Worm (Caenorhabditis elegans): ENCODE data around the gene mct-3.

Gene mct-3

ce11 chrX:13893256-13893655 is 40.5 kb downstream of the mct-3 start, which contains the start of gene sra-37:
Gene sra-37 (minus strand): TSS chrX:13893356.
- no peak for TF ChIP-seq pha-4 (tag; optimal IDR thresholded peaks at IDR 0.05)
- no peak for TF ChIP-seq nhr-25 (tag; optimal IDR thresholded peaks at IDR 0.05)
- no peak for TF ChIP-seq skn-1 (tag; optimal IDR thresholded peaks at IDR 0.05)
- no peak for TF ChIP-seq nfya-1 (tag; optimal IDR thresholded peaks at IDR 0.05; ENCODE audit: insufficient read depth)
- no peak for TF ChIP-seq R02D3.7 (tag; optimal IDR thresholded peaks at IDR 0.05)
- TF ChIP-seq lin-39 (tag; optimal IDR thresholded peaks at IDR 0.05): no peak
- TF ChIP-seq unc-39 (tag; optimal IDR thresholded peaks at IDR 0.05): no peak
- no peak for TF ChIP-seq nhr-28 (tag; optimal IDR thresholded peaks at IDR 0.05)
- TF ChIP-seq fkh-10 (GFP tag; optimal IDR thresholded peaks at IDR 0.05): no peak
- no peak for TF ChIP-seq zag-1 (tag; optimal IDR thresholded peaks at IDR 0.05)
- no peak for TF ChIP-seq nhr-11 (tag; optimal IDR thresholded peaks at IDR 0.05)
- no peak for TF ChIP-seq nhr-77 (tag; optimal IDR thresholded peaks at IDR 0.05)
- no peak for TF ChIP-seq mml-1 (tag; optimal IDR thresholded peaks at IDR 0.05)
- no peak for TF ChIP-seq nhr-76 (tag; optimal IDR thresholded peaks at IDR 0.05)
- TF ChIP-seq ama-1 (optimal IDR thresholded peaks at IDR 0.05): no peak
- TF ChIP-seq elt-2 (tag; optimal IDR thresholded peaks at IDR 0.05): no peak
- no peak for TF ChIP-seq ztf-11 (tag; optimal IDR thresholded peaks at IDR 0.05)

ce11 chrX:13900047-13900446 is 47.3 kb downstream of the mct-3 start, which contains the start of gene sra-38:
Gene sra-38 (minus strand): TSS chrX:13900147.
- TF ChIP-seq ceh-16 (tag; optimal IDR thresholded peaks at IDR 0.05) (no peak), sea-2 (GFP tag; optimal IDR thresholded peaks at IDR 0.05) (no peak), eor-1 (tag; optimal IDR thresholded peaks at IDR 0.05) (no peak), nhr-76 (tag; optimal IDR thresholded peaks at IDR 0.05) (no peak), unc-62 (GFP tag; optimal IDR thresholded peaks at IDR 0.05) (no peak), mdl-1 (tag; optimal IDR thresholded peaks at IDR 0.05) (no peak), mml-1 (tag; optimal IDR thresholded peaks at IDR 0.05) (no peak), ama-1 (optimal IDR thresholded peaks at IDR 0.05) (no peak), hmg-11 (tag; optimal IDR thresholded peaks at IDR 0.05) (no peak), nhr-77 (tag; optimal IDR thresholded peaks at IDR 0.05) (no peak), ztf-11 (tag; optimal IDR thresholded peaks at IDR 0.05) (no peak), ZK546.5 (tag; optimal IDR thresholded peaks at IDR 0.05) (no peak), lsy-12 (tag; optimal IDR thresholded peaks at IDR 0.05) (no peak), pqm-1 (tag; optimal IDR thresholded peaks at IDR 0.05) (no peak), ceh-9 (tag; optimal IDR thresholded peaks at IDR 0.05) (no peak), nhr-67 (tag; optimal IDR thresholded peaks at IDR 0.05) (no peak), elt-3 (tag; optimal IDR thresholded peaks at IDR 0.05) (no peak)

- TF ChIP-seq fkh-2 (tag; optimal IDR thresholded peaks at IDR 0.05) (no peak), nfya-1 (tag; optimal IDR thresholded peaks at IDR 0.05; ENCODE audit: insufficient read depth) (no peak), ceh-16 (tag; optimal IDR thresholded peaks at IDR 0.05) (no peak), nhr-12 (tag; optimal IDR thresholded peaks at IDR 0.05) (no peak), daf-12 (tag; optimal IDR thresholded peaks at IDR 0.05) (no peak), zag-1 (tag; optimal IDR thresholded peaks at IDR 0.05) (no peak), nhr-23 (tag; optimal IDR thresholded peaks at IDR 0.05) (no peak), lsy-12 (tag; optimal IDR thresholded peaks at IDR 0.05) (no peak)
These were observed 50.6 kb downstream of the mct-3 start, which contains the start of gene sra-39 for ce11 chrX:13903328-13903727. Gene sra-39 (minus strand): TSS chrX:13903428.

- TF ChIP-seq aly-2 (tag; optimal IDR thresholded peaks at IDR 0.05): no peak
- no peak for TF ChIP-seq mml-1 (tag; optimal IDR thresholded peaks at IDR 0.05)
- TF ChIP-seq elt-2 (tag; optimal IDR thresholded peaks at IDR 0.05): no peak
- no peak for TF ChIP-seq ZK546.5 (tag; optimal IDR thresholded peaks at IDR 0.05)
- TF ChIP-seq lin-15B (tag; optimal IDR thresholded peaks at IDR 0.05): no peak
- no peak for TF ChIP-seq nhr-76 (tag; optimal IDR thresholded peaks at IDR 0.05)
- no peak for TF ChIP-seq lin-39 (tag; optimal IDR thresholded peaks at IDR 0.05)
- no peak for TF ChIP-seq ztf-11 (tag; optimal IDR thresholded peaks at IDR 0.05)
- no peak for TF ChIP-seq egl-5 (tag; optimal IDR thresholded peaks at IDR 0.05)
- TF ChIP-seq zag-1 (tag; optimal IDR thresholded peaks at IDR 0.05): no peak
- TF ChIP-seq hmg-11 (tag; optimal IDR thresholded peaks at IDR 0.05): no peak
These were observed 51.1 kb downstream of the mct-3 start for ce11 chrX:13903769-13904168.

All from whole organism, L3 larva.